Worm (Caenorhabditis elegans) whole organism, L3 larva: ENCODE results near the gene egl-18.

ENCODE experiments used
- eor-1 ChIP-seq, 2 experiments: fragments of 150-350 bp; optimal IDR thresholded peaks; 2 replicates each; lab custom pipeline; 2014 to 2018; ENCODE audit warnings: missing biosample characterization in 2 of 2, missing genetic modification characterization in 2 of 2
- nhr-25 ChIP-seq: sonication (generic microtip); optimal IDR thresholded peaks from 2 replicates; lab custom pipeline; 2017; ENCODE audit warnings: missing biosample characterization, missing genetic modification characterization
- nhr-77 ChIP-seq: fragments of 150-350 bp; optimal IDR thresholded peaks from 2 replicates; lab custom pipeline; 2014; ENCODE audit warnings: missing biosample characterization, missing genetic modification characterization
- ztf-4 ChIP-seq: fragments of 150-350 bp; optimal IDR thresholded peaks from 2 replicates; lab custom pipeline; 2014; ENCODE audit warnings: missing biosample characterization, missing genetic modification characterization

DNA sequence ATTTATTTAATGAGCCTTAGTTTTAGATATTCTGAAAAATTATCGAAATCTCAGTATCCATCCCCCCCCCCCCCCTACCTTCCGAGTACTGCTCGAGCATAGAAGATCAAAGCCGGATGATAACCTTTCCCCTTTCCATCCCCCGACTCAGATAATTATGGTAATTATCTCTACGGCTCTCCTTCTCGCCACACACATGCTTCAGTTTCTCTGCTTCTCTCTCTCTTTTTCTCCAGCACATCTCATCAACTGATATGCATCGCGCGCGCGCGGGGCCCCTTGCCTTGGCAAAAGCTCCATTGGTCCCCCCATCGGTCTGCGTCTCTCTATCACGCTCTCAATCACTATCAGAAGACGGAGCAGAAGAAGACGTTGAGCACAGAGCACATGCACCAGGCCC is 4.6 kb downstream of the egl-18 start:
- TF ChIP-seq nhr-25 (tag; lab: Kevin White, UChicago) (no peak), ztf-4 (tag; lab: Kevin White, UChicago) (no peak), nhr-77 (tag; lab: Kevin White, UChicago) (no peak), eor-1 (tag; optimal IDR thresholded peaks at IDR 0.05; lab: Kevin White, UChicago) (no peak)
